Worm (Caenorhabditis elegans): ENCODE measurements around the gene age-1.

age-1 gene

DNA sequence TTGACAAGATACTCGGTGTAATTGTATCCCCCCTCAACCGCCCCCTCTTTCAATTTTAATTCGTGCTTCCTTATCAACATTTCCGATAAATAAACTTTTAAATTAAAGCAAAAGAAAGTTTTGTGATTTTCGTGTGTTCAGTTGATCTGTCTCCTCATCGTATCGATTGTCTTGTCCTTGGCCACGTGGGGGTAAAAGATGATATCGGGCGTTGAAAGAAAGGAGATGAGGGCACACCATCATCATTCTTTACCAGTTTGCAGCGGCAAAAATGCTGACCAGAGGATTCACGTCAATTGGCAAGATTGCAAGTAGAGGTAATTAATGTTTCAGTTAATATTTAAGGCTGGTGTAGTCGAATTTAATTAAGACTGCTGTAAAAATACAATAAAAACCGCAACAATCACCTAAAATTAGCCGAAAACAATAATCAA, 20.4 kb upstream of the age-1 start, which contains the start of gene F54D5.7 (continued):
- TF ChIP-seq aly-2 (tag; optimal IDR thresholded peaks at IDR 0.05): peak; percentile 85
- TF ChIP-seq nhr-11 (tag; optimal IDR thresholded peaks at IDR 0.05): no peak
- peak; percentile 47 for TF ChIP-seq ztf-7 (tag; optimal IDR thresholded peaks at IDR 0.05)
- peak; percentile 43 for TF ChIP-seq nhr-25 (tag; optimal IDR thresholded peaks at IDR 0.05; ENCODE audit: borderline replicate concordance, insufficient read depth)
- peak; percentile 65; the same call in 1 of the 2 replicates for TF ChIP-seq mdt-29 (GFP tag; IDR thresholded peaks at IDR 0.05)
- peak; percentile 56 for TF ChIP-seq F49E8.2 (tag; optimal IDR thresholded peaks at IDR 0.05; ENCODE audit: borderline replicate concordance)
- peak; percentile 33 for TF ChIP-seq zip-2 (tag; optimal IDR thresholded peaks at IDR 0.05)
- TF ChIP-seq ctbp-1 (GFP tag; IDR thresholded peaks at IDR 0.05): peak; percentile 70
- TF ChIP-seq F26F4.8 (GFP tag; conservative IDR thresholded peaks at IDR 0.05): no peak
- TF ChIP-seq ceh-62 (tag; optimal IDR thresholded peaks at IDR 0.05): no peak
- no peak for TF ChIP-seq dmd-9 (GFP tag; IDR thresholded peaks at IDR 0.05)
- no peak for TF ChIP-seq snpc-4 (tag; optimal IDR thresholded peaks at IDR 0.05)
- 0 out of 2 replicates have a peak, but pooled peaks have one; percentile 33 for TF ChIP-seq nhr-41 (GFP tag; IDR thresholded peaks at IDR 0.05)
- TF ChIP-seq spr-1 (tag; optimal IDR thresholded peaks at IDR 0.05): peak; percentile 55
- TF ChIP-seq jun-1 (tag; optimal IDR thresholded peaks at IDR 0.05): no peak
- peak; percentile 75 for TF ChIP-seq T20F7.1 (GFP tag; optimal IDR thresholded peaks at IDR 0.05)
- TF ChIP-seq lir-3 (tag; optimal IDR thresholded peaks at IDR 0.05): no peak
- no peak for TF ChIP-seq egl-27 (tag; optimal IDR thresholded peaks at IDR 0.05)
- peak; percentile 2 for TF ChIP-seq pqm-1 (tag; optimal IDR thresholded peaks at IDR 0.05)
- no peak for TF ChIP-seq daf-19 (GFP tag; conservative IDR thresholded peaks at IDR 0.05)
- peak; percentile 65 for TF ChIP-seq arid-1 (GFP tag; conservative IDR thresholded peaks at IDR 0.05)
- TF ChIP-seq Y75B8A.6 (GFP tag; IDR thresholded peaks at IDR 0.05): no peak
- no peak for TF ChIP-seq nhr-76 (tag; optimal IDR thresholded peaks at IDR 0.05)
- peak; percentile 92 for TF ChIP-seq zfp-3 (GFP tag; conservative IDR thresholded peaks at IDR 0.05)
- TF ChIP-seq mes-2 (tag; optimal IDR thresholded peaks at IDR 0.05; ENCODE audit: poor library complexity, severe bottlenecking): no peak
- TF ChIP-seq zip-11 (GFP tag; IDR thresholded peaks at IDR 0.05): no peak
- peak; percentile 81 for TF ChIP-seq lin-38 (GFP tag; IDR thresholded peaks at IDR 0.05)
- TF ChIP-seq hif-1 (tag; optimal IDR thresholded peaks at IDR 0.05): no peak
- no peak for TF ChIP-seq vab-7 (GFP tag; IDR thresholded peaks at IDR 0.05)
- TF ChIP-seq lin-1 (GFP tag; IDR thresholded peaks at IDR 0.05): peak; percentile 32; the same call in 1 of the 2 replicates
- TF ChIP-seq lin-15B (tag; optimal IDR thresholded peaks at IDR 0.05): no peak
- TF ChIP-seq daf-12 (tag; optimal IDR thresholded peaks at IDR 0.05): no peak
- no peak for TF ChIP-seq F44E2.7 (GFP tag; IDR thresholded peaks at IDR 0.05)
- no peak; the same call in 1 of the 2 replicates for TF ChIP-seq php-3 (GFP tag; IDR thresholded peaks at IDR 0.05)
- no peak for TF ChIP-seq fos-1 (tag; optimal IDR thresholded peaks at IDR 0.05)
- no peak for TF ChIP-seq nhr-237 (tag; optimal IDR thresholded peaks at IDR 0.05)
- peak; percentile 77 for TF ChIP-seq mep-1 (tag; optimal IDR thresholded peaks at IDR 0.05)
- no peak for TF ChIP-seq set-16 (GFP tag; IDR thresholded peaks at IDR 0.05)
- no peak for TF ChIP-seq Y105C5A.15 (GFP tag; IDR thresholded peaks at IDR 0.05)

DNA sequence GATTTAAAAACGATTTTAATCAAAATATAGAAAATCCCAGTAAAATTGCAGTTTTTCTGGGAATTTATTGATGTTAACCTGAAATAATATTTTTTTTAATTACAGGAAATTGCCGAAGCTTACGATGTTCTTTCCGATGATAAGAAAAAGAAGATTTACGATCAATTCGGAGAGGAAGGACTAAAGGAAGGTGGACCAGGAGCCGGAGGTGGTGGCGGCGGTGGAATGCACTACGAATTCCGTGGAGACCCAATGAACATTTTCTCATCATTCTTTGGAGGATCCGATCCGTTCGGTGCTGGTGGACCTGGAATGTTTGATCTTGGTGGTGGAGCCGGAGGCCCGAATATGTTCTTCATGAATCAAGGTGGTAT, 19.1 kb upstream of the age-1 start:
- TF ChIP-seq snpc-4 (tag; optimal IDR thresholded peaks at IDR 0.05): no peak
- no peak for TF ChIP-seq hlh-30 (tag; optimal IDR thresholded peaks at IDR 0.05; ENCODE audit: insufficient read depth)
- no peak for TF ChIP-seq spr-1 (tag; optimal IDR thresholded peaks at IDR 0.05)
- TF ChIP-seq aha-1 (tag): peak; percentile 93
- no peak for TF ChIP-seq arid-1 (GFP tag; conservative IDR thresholded peaks at IDR 0.05)
- TF ChIP-seq lim-7 (GFP tag; IDR thresholded peaks at IDR 0.05): 0 out of 2 replicates have a peak, but pooled peaks have one; percentile 21
- peak; percentile 15; the same call in 1 of the 2 replicates for TF ChIP-seq dmd-6 (GFP tag; IDR thresholded peaks at IDR 0.05)
- peak; percentile 41 for TF ChIP-seq set-16 (GFP tag; IDR thresholded peaks at IDR 0.05)
- no peak for TF ChIP-seq ceh-28 (tag; optimal IDR thresholded peaks at IDR 0.05)
- no peak for TF ChIP-seq attf-4 (tag; optimal IDR thresholded peaks at IDR 0.05)
